Fruit fly (Drosophila melanogaster) Kc167 (cell line): ENCODE results near the gene CG15514.

Experiments used
- Myc ChIP-seq: fragments of >200 bp; optimal IDR thresholded peaks from 2 replicates; lab custom pipeline; 2017; ENCODE audit warnings: missing external identifiers
- Sin3A ChIP-seq: fragments of >200 bp; optimal IDR thresholded peaks from 2 replicates; lab custom pipeline; 2018; ENCODE audit warnings: missing external identifiers
- h ChIP-seq: fragments of >200 bp; optimal IDR thresholded peaks from 3 replicates; lab custom pipeline; 2018; ENCODE audit warnings: missing external identifiers
- ttk ChIP-seq: sonication (Bioruptor generic); optimal IDR thresholded peaks from 2 replicates; lab custom pipeline; 2017; ENCODE audit warnings: missing external identifiers

- no peak for TF ChIP-seq Sin3A (lab: Kevin White, UChicago)
- TF ChIP-seq h = no peak
- peak; percentile 80 for TF ChIP-seq ttk (lab: Kevin White, UChicago)
- no peak for TF ChIP-seq Myc (lab: Kevin White, UChicago)
Measured at dm6 chr3R:29862795-29863194, 1.5 kb upstream of the CG15514 start.
